Worm (Caenorhabditis elegans): Measurements from ENCODE around the gene slo-1.

- TF ChIP-seq aly-1 (tag; optimal IDR thresholded peaks at IDR 0.05): no peak
- TF ChIP-seq scrt-1 (GFP tag; IDR thresholded peaks at IDR 0.05): no peak
- TF ChIP-seq ama-1 (optimal IDR thresholded peaks at IDR 0.05): no peak
- no peak for TF ChIP-seq ceh-13 (GFP tag; optimal IDR thresholded peaks at IDR 0.05)
- TF ChIP-seq hmg-4 (GFP tag; optimal IDR thresholded peaks at IDR 0.05): peak; percentile 33
- no peak for TF ChIP-seq tbx-11 (GFP tag; IDR thresholded peaks at IDR 0.05)
- no peak for TF ChIP-seq ceh-36 (tag; optimal IDR thresholded peaks at IDR 0.05)
- no peak for TF ChIP-seq flt-1 (GFP tag; IDR thresholded peaks at IDR 0.05)
- TF ChIP-seq hnd-1 (tag; optimal IDR thresholded peaks at IDR 0.05): no peak
- TF ChIP-seq tra-4 (tag; optimal IDR thresholded peaks at IDR 0.05): no peak
- TF ChIP-seq sea-1 (GFP tag; conservative IDR thresholded peaks at IDR 0.05): no peak
Observed at ce11 chrV:18490284-18490832, 1.7 kb upstream of the slo-1 start.

Data from whole organism, early embryonic.